Worm (Caenorhabditis elegans): ENCODE results near the gene phf-15.

DNA sequence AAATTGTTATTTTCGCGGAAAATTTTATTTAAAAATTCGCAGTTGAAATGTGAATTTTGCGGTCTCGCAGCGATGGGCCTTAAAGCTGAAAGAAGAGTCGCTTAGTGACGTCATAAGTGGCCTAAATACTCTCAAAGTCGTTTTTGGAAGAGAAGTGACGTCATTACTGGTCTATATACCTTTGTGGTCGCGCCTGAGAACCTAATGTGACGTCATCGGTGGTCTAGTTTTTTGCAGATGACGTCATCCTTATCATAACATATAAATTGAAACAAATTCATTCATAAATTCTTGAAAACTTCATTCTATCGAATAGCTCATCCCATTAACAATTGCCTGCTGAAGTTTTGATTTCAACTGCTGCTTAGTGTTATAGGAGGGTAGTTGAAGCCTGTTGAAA, 54.5 kb downstream of the phf-15 start:
- TF ChIP-seq ctbp-1 (GFP tag; IDR thresholded peaks at IDR 0.05) (no peak), nhr-111 (GFP tag; optimal IDR thresholded peaks at IDR 0.05) (no peak), nhr-25 (tag; optimal IDR thresholded peaks at IDR 0.05; ENCODE audit: borderline replicate concordance, insufficient read depth) (no peak), lsy-2 (tag; optimal IDR thresholded peaks at IDR 0.05) (no peak), ces-1 (GFP tag; optimal IDR thresholded peaks at IDR 0.05) (no peak), nhr-237 (tag; optimal IDR thresholded peaks at IDR 0.05) (no peak), nhr-10 (tag; optimal IDR thresholded peaks at IDR 0.05) (no peak), dpl-1 (GFP tag; optimal IDR thresholded peaks at IDR 0.05) (no peak), ztf-7 (tag; optimal IDR thresholded peaks at IDR 0.05) (no peak)

All from whole organism, L4 larva.